Fruit fly (Drosophila melanogaster) whole organism, embryonic: Measurements from ENCODE around the gene Arp6.

ENCODE experiments used
- Ada2b ChIP-seq: fragments of 200-800 bp; sonication (Bioruptor generic); IDR thresholded peaks from 2 replicates; pipeline ENCODE4 v1.3.6; 2022; ENCODE audit warnings: missing biosample characterization, missing genetic modification characterization
- Antp ChIP-seq: fragments of 200-800 bp; sonication (Bioruptor generic); optimal IDR thresholded peaks from 3 replicates; lab custom pipeline; 2016; ENCODE audit warnings: missing biosample characterization, missing genetic modification characterization
- Awh ChIP-seq: fragments of 200-800 bp; sonication (Bioruptor generic); IDR thresholded peaks from 2 replicates; pipeline ENCODE4, ENCODE4 v1.3.6; 2022; ENCODE audit warnings: missing biosample characterization, missing genetic modification characterization
- CG12219 ChIP-seq: fragments of 200-800 bp; sonication (Bioruptor generic); optimal IDR thresholded peaks from 3 replicates; lab custom pipeline; 2018; ENCODE audit warnings: missing biosample characterization, mild to moderate bottlenecking, missing genetic modification characterization
- CG12391 ChIP-seq: fragments of 200-800 bp; sonication (Bioruptor generic); optimal IDR thresholded peaks from 3 replicates; lab custom pipeline; 2018; ENCODE audit warnings: missing biosample characterization, mild to moderate bottlenecking, missing genetic modification characterization, moderate library complexity
- CG13123 ChIP-seq: fragments of 200-800 bp; sonication (Bioruptor generic); optimal IDR thresholded peaks from 2 replicates; lab custom pipeline; 2016; ENCODE audit warnings: missing biosample characterization, missing genetic modification characterization
- CG13296 ChIP-seq: fragments of 200-800 bp; sonication (Bioruptor generic); optimal IDR thresholded peaks from 3 replicates; lab custom pipeline; 2018; ENCODE audit warnings: missing biosample characterization, mild to moderate bottlenecking, missing genetic modification characterization
- CG14050 ChIP-seq: fragments of 200-800 bp; sonication (Bioruptor generic); IDR thresholded peaks from 3 replicates; pipeline ENCODE4 v1.3.6; 2022; ENCODE audit warnings: missing biosample characterization, missing genetic modification characterization
- CG15073 ChIP-seq: fragments of 200-800 bp; sonication (Bioruptor generic); optimal IDR thresholded peaks from 2 replicates; lab custom pipeline; 2016; ENCODE audit warnings: missing biosample characterization, missing genetic modification characterization
- CG15696 ChIP-seq: fragments of 200-800 bp; sonication (Bioruptor generic); optimal IDR thresholded peaks from 2 replicates; lab custom pipeline; 2019; ENCODE audit warnings: missing biosample characterization, mild to moderate bottlenecking, missing genetic modification characterization, moderate library complexity
- CG17912 ChIP-seq: fragments of 200-800 bp; sonication (Bioruptor generic); optimal IDR thresholded peaks from 2 replicates; lab custom pipeline; 2018; ENCODE audit warnings: missing biosample characterization, mild to moderate bottlenecking, missing genetic modification characterization
- CG18011 ChIP-seq: fragments of 200-800 bp; sonication (Bioruptor generic); optimal IDR thresholded peaks from 2 replicates; lab custom pipeline; 2017; ENCODE audit warnings: missing biosample characterization, missing genetic modification characterization, mild to moderate bottlenecking, moderate library complexity, missing genotype
- CG2120 ChIP-seq: fragments of 200-800 bp; sonication (Bioruptor generic); optimal IDR thresholded peaks from 3 replicates; lab custom pipeline; 2016; ENCODE audit warnings: missing biosample characterization, missing genetic modification characterization
- CG2199 ChIP-seq: fragments of 200-800 bp; sonication (Bioruptor generic); IDR thresholded peaks from 3 replicates; pipeline ENCODE4 v1.3.6; 2022; ENCODE audit warnings: missing biosample characterization, missing genetic modification characterization
- CG30431 ChIP-seq: fragments of 200-800 bp; sonication (Bioruptor generic); optimal IDR thresholded peaks from 2 replicates; lab custom pipeline; 2017; ENCODE audit warnings: missing biosample characterization, missing genetic modification characterization
- CG31441 ChIP-seq: fragments of 200-800 bp; sonication (Bioruptor generic); IDR thresholded peaks from 2 replicates; pipeline ENCODE4 v1.3.6; 2022; ENCODE audit warnings: missing biosample characterization, missing genetic modification characterization
- CG32532 ChIP-seq: fragments of 200-800 bp; sonication (Bioruptor generic); IDR thresholded peaks from 2 replicates; pipeline ENCODE4 v1.3.6; 2022; ENCODE audit warnings: missing biosample characterization, missing genetic modification characterization
- CG32767 ChIP-seq: fragments of 200-800 bp; sonication (Bioruptor generic); IDR thresholded peaks from 2 replicates; pipeline ENCODE4 v1.3.6; 2022; ENCODE audit warnings: missing biosample characterization, missing genetic modification characterization
- CG3407 ChIP-seq: fragments of 200-800 bp; sonication (Bioruptor generic); optimal IDR thresholded peaks from 2 replicates; lab custom pipeline; 2018; ENCODE audit warnings: missing biosample characterization, mild to moderate bottlenecking, missing genetic modification characterization
- CG4328 ChIP-seq: fragments of 200-800 bp; sonication (Bioruptor generic); optimal IDR thresholded peaks from 3 replicates; lab custom pipeline; 2017; ENCODE audit warnings: missing biosample characterization, missing genetic modification reagents, missing genetic modification characterization
- CG4424 ChIP-seq: fragments of 200-800 bp; sonication (Bioruptor generic); optimal IDR thresholded peaks from 3 replicates; lab custom pipeline; 2016; ENCODE audit warnings: missing biosample characterization, missing genetic modification characterization
- CG6272 ChIP-seq: fragments of 200-800 bp; sonication (Bioruptor generic); IDR thresholded peaks from 2 replicates; pipeline ENCODE4 v1.3.6; 2022; ENCODE audit warnings: missing biosample characterization, missing genetic modification characterization
- CG7786 ChIP-seq: fragments of 200-800 bp; sonication (Bioruptor generic); optimal IDR thresholded peaks from 2 replicates; lab custom pipeline; 2016; ENCODE audit warnings: missing biosample characterization, missing genetic modification characterization
- CG9609 ChIP-seq: fragments of 200-800 bp; sonication (Bioruptor generic); optimal IDR thresholded peaks from 3 replicates; lab custom pipeline; 2016; ENCODE audit warnings: missing biosample characterization, missing genetic modification characterization
- D ChIP-seq, 2 experiments: fragments of 200-800 bp in 1 of 2; fragments of >200 bp in 1 of 2; sonication (Bioruptor generic) in 1 of 2; optimal IDR thresholded peaks; 2 replicates in 1 of 2; 3 replicates in 1 of 2; lab custom pipeline; 2017; ENCODE audit warnings: mild to moderate bottlenecking in 1 of 2, missing biosample characterization in 1 of 2, missing genetic modification characterization in 1 of 2, missing genetic modification reagents in 1 of 2
- Dll ChIP-seq: fragments of 200-800 bp; sonication (Bioruptor generic); IDR thresholded peaks from 4 replicates; pipeline ENCODE4 v1.3.6; 2022; ENCODE audit warnings: missing biosample characterization, missing genetic modification characterization; ENCODE audit not compliant: partially characterized antibody
- GATAe ChIP-seq: fragments of 200-800 bp; sonication (Bioruptor generic); conservative IDR thresholded peaks from 2 replicates; pipeline ENCODE4 v1.3.6; 2022; ENCODE audit warnings: missing biosample characterization, missing genetic modification characterization
- Kr ChIP-seq: fragments of 200-800 bp; sonication (Bioruptor generic); optimal IDR thresholded peaks from 2 replicates; lab custom pipeline; 2017; ENCODE audit warnings: missing biosample characterization, mild to moderate bottlenecking, missing genetic modification characterization
- Med ChIP-seq: fragments of 200-800 bp; sonication (Bioruptor generic); peaks from one replicate; lab custom pipeline; 2016; ENCODE audit warnings: missing biosample characterization, missing genetic modification characterization, mild to moderate bottlenecking, inconsistent platforms, moderate library complexity
- Meics ChIP-seq: fragments of 200-800 bp; sonication (Bioruptor generic); optimal IDR thresholded peaks from 2 replicates; lab custom pipeline; 2017; ENCODE audit warnings: missing biosample characterization, mild to moderate bottlenecking, missing genetic modification characterization
- Mes4 ChIP-seq: fragments of 200-800 bp; sonication (Bioruptor generic); optimal IDR thresholded peaks from 2 replicates; lab custom pipeline; 2016; ENCODE audit warnings: missing biosample characterization, missing genetic modification characterization
- Ravus ChIP-seq: fragments of 200-800 bp; sonication (Bioruptor generic); IDR thresholded peaks from 2 replicates; pipeline ENCODE4 v1.3.6; 2022; ENCODE audit warnings: missing biosample characterization, missing genetic modification characterization
- Scr ChIP-seq: fragments of 200-800 bp; sonication (Bioruptor generic); IDR thresholded peaks from 2 replicates; pipeline ENCODE4 v1.3.6; 2022; ENCODE audit warnings: missing biosample characterization, missing genetic modification characterization; ENCODE audit not compliant: partially characterized antibody
- Sin3A ChIP-seq: fragments of >200 bp; optimal IDR thresholded peaks from 2 replicates; lab custom pipeline; 2018
- Taf1 ChIP-seq: fragments of 200-800 bp; sonication (Bioruptor generic); IDR thresholded peaks from 2 replicates; pipeline ENCODE4 v1.3.6; 2022; ENCODE audit warnings: missing biosample characterization, missing genetic modification characterization
- dmrt11E ChIP-seq: fragments of 200-800 bp; sonication (Bioruptor generic); optimal IDR thresholded peaks from 3 replicates; lab custom pipeline; 2018; ENCODE audit warnings: missing biosample characterization, mild to moderate bottlenecking, missing genetic modification characterization, moderate library complexity
- fd3F ChIP-seq: fragments of 200-800 bp; sonication (Bioruptor generic); optimal IDR thresholded peaks from 2 replicates; lab custom pipeline; 2018; ENCODE audit warnings: missing biosample characterization, mild to moderate bottlenecking, missing genetic modification characterization, moderate library complexity
- gce ChIP-seq: fragments of 200-800 bp; sonication (Bioruptor generic); IDR thresholded peaks from 3 replicates; pipeline ENCODE4 v1.3.6; 2022; ENCODE audit warnings: missing biosample characterization, missing genetic modification characterization
- grau ChIP-seq: fragments of 200-800 bp; optimal IDR thresholded peaks from 3 replicates; lab custom pipeline; 2019; ENCODE audit warnings: missing biosample characterization, mild to moderate bottlenecking, missing genetic modification characterization, moderate library complexity
- ham ChIP-seq: fragments of 200-800 bp; sonication (Bioruptor generic); IDR thresholded peaks from 2 replicates; pipeline ENCODE4 v1.3.6; 2022; ENCODE audit warnings: missing biosample characterization, missing genetic modification characterization
- hth ChIP-seq: fragments of >200 bp; optimal IDR thresholded peaks from 2 replicates; lab custom pipeline; 2017; ENCODE audit warnings: inconsistent platforms
- insv ChIP-seq, 2 experiments: fragments of 200-800 bp; sonication (Bioruptor generic); optimal IDR thresholded peaks; 3 replicates each; lab custom pipeline; 2016 to 2018; ENCODE audit warnings: missing biosample characterization in 2 of 2, missing genetic modification characterization in 2 of 2
- lbe ChIP-seq: fragments of 200-800 bp; sonication (Bioruptor generic); optimal IDR thresholded peaks from 2 replicates; lab custom pipeline; 2016; ENCODE audit warnings: missing biosample characterization, mild to moderate bottlenecking, missing genetic modification characterization
- luna ChIP-seq: fragments of 200-800 bp; sonication (Bioruptor generic); optimal IDR thresholded peaks from 2 replicates; lab custom pipeline; 2016; ENCODE audit warnings: missing biosample characterization, missing genetic modification characterization
- nerfin-2 ChIP-seq: fragments of 200-800 bp; sonication (Bioruptor generic); IDR thresholded peaks from 2 replicates; pipeline ENCODE4 v1.3.6; 2022; ENCODE audit warnings: missing biosample characterization, missing genetic modification characterization; ENCODE audit not compliant: partially characterized antibody
- nmo ChIP-seq: fragments of 200-800 bp; sonication (Bioruptor generic); optimal IDR thresholded peaks from 2 replicates; lab custom pipeline; 2018; ENCODE audit warnings: missing biosample characterization, mild to moderate bottlenecking, missing genetic modification characterization, moderate library complexity
- nom ChIP-seq: fragments of 200-800 bp; sonication (Bioruptor generic); optimal IDR thresholded peaks from 2 replicates; lab custom pipeline; 2017; ENCODE audit warnings: missing biosample characterization, missing genetic modification characterization, mild to moderate bottlenecking, moderate library complexity, missing genetic modification reagents
- pfk ChIP-seq: fragments of 200-800 bp; sonication (Bioruptor generic); optimal IDR thresholded peaks from 2 replicates; lab custom pipeline; 2018; ENCODE audit warnings: missing biosample characterization, mild to moderate bottlenecking, missing genetic modification characterization, moderate library complexity
- pho ChIP-seq: fragments of 200-800 bp; sonication (Bioruptor generic); optimal IDR thresholded peaks from 2 replicates; lab custom pipeline; 2016; ENCODE audit warnings: missing biosample characterization, missing genetic modification characterization
- repo ChIP-seq: fragments of 200-800 bp; sonication (Bioruptor generic); optimal IDR thresholded peaks from 2 replicates; lab custom pipeline; 2016; ENCODE audit warnings: missing biosample characterization, missing genetic modification characterization
- zen2 ChIP-seq: fragments of 200-800 bp; sonication (Bioruptor generic); IDR thresholded peaks from 3 replicates; pipeline ENCODE4 v1.3.6; 2022; ENCODE audit warnings: missing biosample characterization, missing genetic modification characterization; ENCODE audit not compliant: partially characterized antibody

Arp6 gene

dm6 chrX:15740288-15740726 is 3.4 kb upstream of the Arp6 start (continued):
- TF ChIP-seq lbe (peak; percentile 79), CG18011 (GFP tag; lab: Kevin White, UChicago) (peak; percentile 48), nerfin-2 (GFP tag; lab: Robert Waterston, UW) (no peak), pho (GFP tag; lab: Kevin White, UChicago) (peak; percentile 69), CG14050 (peak; percentile 35; the same call in 1 of the 3 replicates), CG13296 (GFP tag; lab: Kevin White, UChicago) (peak; percentile 83), ham (GFP tag; lab: Robert Waterston, UW) (peak; percentile 38; the same call in 1 of the 2 replicates), CG9609 (peak; percentile 42), CG15696 (tag; lab: Kevin White, UChicago) (no peak), CG4424 (GFP tag; lab: Kevin White, UChicago) (peak; percentile 19), gce (GFP tag; lab: Robert Waterston, UW) (no peak), nom (GFP tag; lab: Kevin White, UChicago) (no peak), Kr (no peak), Awh (GFP tag; lab: Robert Waterston, UW) (peak; percentile 63), Sin3A (no peak), insv (GFP tag; optimal IDR thresholded peaks at IDR 0.05; lab: Kevin White, UChicago) (peak in 1 of 2 experiments; percentile 27), zen2 (no peak), fd3F (peak; percentile 60), Mes4 (GFP tag; lab: Kevin White, UChicago) (no peak), CG13123 (GFP tag; lab: Kevin White, UChicago) (peak; percentile 9), luna (GFP tag; lab: Kevin White, UChicago) (no peak), CG32767 (GFP tag; lab: Robert Waterston, UW) (no peak), D (optimal IDR thresholded peaks at IDR 0.05; lab: Kevin White, UChicago) (no peak), D (GFP tag; optimal IDR thresholded peaks at IDR 0.05; lab: Kevin White, UChicago) (no peak), CG6272 (GFP tag; lab: Robert Waterston, UW) (peak; percentile 9; the same call in 1 of the 2 replicates), dmrt11E (tag; lab: Kevin White, UChicago) (peak; percentile 38), repo (no peak), CG4328 (GFP tag; lab: Kevin White, UChicago) (peak; percentile 58), CG30431 (GFP tag; lab: Kevin White, UChicago) (peak; percentile 41), CG12391 (tag; lab: Kevin White, UChicago) (peak; percentile 69), CG2120 (GFP tag; lab: Kevin White, UChicago) (peak; percentile 91), Dll (GFP tag; lab: Robert Waterston, UW) (no peak), CG31441 (GFP tag; lab: Robert Waterston, UW) (peak; percentile 62; the same call in 1 of the 2 replicates), CG12219 (peak; percentile 67), CG2199 (GFP tag; lab: Robert Waterston, UW) (no peak), Meics (GFP tag; lab: Kevin White, UChicago) (peak; percentile 85), CG7786 (GFP tag; lab: Kevin White, UChicago) (peak; percentile 66), Ravus (GFP tag; lab: Robert Waterston, UW) (no peak), Taf1 (peak; percentile 69), Med (GFP tag; lab: Kevin White, UChicago) (peak; percentile 91), hth (lab: Kevin White, UChicago) (no peak), Scr (no peak), pfk (no peak), GATAe (GFP tag; lab: Robert Waterston, UW) (peak; percentile 97), CG17912 (GFP tag; lab: Kevin White, UChicago) (no peak), Antp (peak; percentile 44), CG3407 (no peak), CG32532 (GFP tag; lab: Robert Waterston, UW) (peak; percentile 89), CG15073 (no peak), nmo (GFP tag; lab: Kevin White, UChicago) (peak; percentile 53), grau (tag; lab: Kevin White, UChicago) (peak; percentile 78), Ada2b (peak; percentile 75)
